Worm (Caenorhabditis elegans) whole organism, L1 larva: ENCODE data around the gene F54D12.10.
A peak's percentile ranks its signal among the peaks of the same experiment; 100 is the strongest.

Source experiments
- aha-1 ChIP-seq: fragments of 150-350 bp; optimal IDR thresholded peaks from 2 replicates; lab custom pipeline; 2014; ENCODE audit warnings: missing biosample characterization, missing genetic modification characterization
- aly-2 ChIP-seq: fragments of 150-350 bp; optimal IDR thresholded peaks from 2 replicates; lab custom pipeline; 2014; ENCODE audit warnings: missing biosample characterization, missing genetic modification characterization
- ama-1 ChIP-seq: fragments of 150-350 bp; optimal IDR thresholded peaks from 2 replicates; lab custom pipeline; 2014
- blmp-1 ChIP-seq: fragments of 150-350 bp; optimal IDR thresholded peaks from 2 replicates; lab custom pipeline; 2014; ENCODE audit warnings: missing biosample characterization, missing genetic modification characterization
- ceh-63 ChIP-seq: fragments of 200-800 bp; sonication (Bioruptor generic); optimal IDR thresholded peaks from 2 replicates; lab custom pipeline; 2018; ENCODE audit warnings: mild to moderate bottlenecking, missing genetic modification characterization, missing compliant biosample characterization
- ceh-82 ChIP-seq, 3 experiments: fragments of 150-350 bp in 1 of 3; sonication (generic microtip) in 2 of 3; optimal IDR thresholded peaks; 2 replicates each; lab custom pipeline; 2014 to 2017; ENCODE audit warnings: missing biosample characterization in 3 of 3, missing genetic modification characterization in 3 of 3
- ceh-88 ChIP-seq: fragments of 200-800 bp; sonication (Bioruptor generic); IDR thresholded peaks from 2 replicates; pipeline ENCODE4 v1.3.6; 2022; ENCODE audit warnings: missing genetic modification characterization, missing compliant biosample characterization
- ces-1 ChIP-seq: fragments of 150-350 bp; optimal IDR thresholded peaks from 2 replicates; lab custom pipeline; 2014; ENCODE audit warnings: missing biosample characterization, missing genetic modification reagents, missing genetic modification characterization
- dpl-1 ChIP-seq, 3 experiments: fragments of 150-350 bp in 2 of 3; sonication (generic microtip) in 1 of 3; optimal IDR thresholded peaks; 2 replicates each; lab custom pipeline; 2014 to 2017; ENCODE audit warnings: missing biosample characterization in 3 of 3, missing genetic modification characterization in 3 of 3, missing genetic modification reagents in 3 of 3
- efl-1 ChIP-seq, 4 experiments: fragments of 150-350 bp; optimal IDR thresholded peaks in 3 of 4; peaks in 1 of 4; 1 replicate in 1 of 4; 2 replicates in 3 of 4; lab custom pipeline; 2014; ENCODE audit warnings: missing biosample characterization in 2 of 4, missing genetic modification characterization in 2 of 4, missing genetic modification reagents in 2 of 4
- elt-2 ChIP-seq: sonication (generic microtip); optimal IDR thresholded peaks from 2 replicates; lab custom pipeline; 2016; ENCODE audit warnings: missing genetic modification characterization, mild to moderate bottlenecking, inconsistent platforms, missing compliant biosample characterization, missing genetic modification reagents
- elt-3 ChIP-seq, 6 experiments: fragments of 150-350 bp in 1 of 6; sonication (generic microtip); optimal IDR thresholded peaks; 2 replicates each; lab custom pipeline; 2017 to 2018; ENCODE audit warnings: missing biosample characterization in 6 of 6, missing genetic modification characterization in 6 of 6, inconsistent platforms in 1 of 6
- ets-5 ChIP-seq: fragments of 200-800 bp; sonication (Bioruptor generic); IDR thresholded peaks from 2 replicates; pipeline ENCODE4 v1.3.6; 2022; ENCODE audit warnings: missing genetic modification characterization, missing compliant biosample characterization
- grh-1 ChIP-seq: fragments of 200-800 bp; sonication (Bioruptor generic); IDR thresholded peaks from 2 replicates; pipeline ENCODE4 v1.3.6; 2022; ENCODE audit warnings: missing genetic modification reagents, missing genetic modification characterization, missing compliant biosample characterization
- hlh-4 ChIP-seq: sonication (generic microtip); optimal IDR thresholded peaks from 2 replicates; lab custom pipeline; 2016; ENCODE audit warnings: mild to moderate bottlenecking, missing genetic modification characterization, missing compliant biosample characterization
- hpl-2 ChIP-seq: fragments of 150-350 bp; optimal IDR thresholded peaks from 2 replicates; lab custom pipeline; 2014; ENCODE audit warnings: missing biosample characterization, missing genetic modification reagents, missing genetic modification characterization
- irx-1 ChIP-seq: sonication (generic microtip); optimal IDR thresholded peaks from 2 replicates; lab custom pipeline; 2016; ENCODE audit warnings: missing genetic modification characterization, missing compliant biosample characterization
- isw-1 ChIP-seq: fragments of 200-800 bp; sonication (Bioruptor generic); IDR thresholded peaks from 2 replicates; pipeline ENCODE4 v1.3.6; 2022; ENCODE audit warnings: missing genetic modification characterization, missing compliant biosample characterization
- lin-13 ChIP-seq: fragments of 150-350 bp; optimal IDR thresholded peaks from 2 replicates; lab custom pipeline; 2014; ENCODE audit warnings: missing biosample characterization, missing genetic modification reagents, missing genetic modification characterization
- lin-14 ChIP-seq: fragments of 200-800 bp; sonication (Bioruptor generic); optimal IDR thresholded peaks from 2 replicates; lab custom pipeline; 2018; ENCODE audit warnings: mild to moderate bottlenecking, missing genetic modification characterization, moderate library complexity, missing compliant biosample characterization
- lin-35 ChIP-seq, 2 experiments: fragments of 150-350 bp; optimal IDR thresholded peaks; 2 replicates each; lab custom pipeline; 2014; ENCODE audit warnings: missing biosample characterization in 2 of 2, missing genetic modification characterization in 2 of 2, missing genetic modification reagents in 2 of 2
- lin-39 ChIP-seq: fragments of 150-350 bp; optimal IDR thresholded peaks from 2 replicates; lab custom pipeline; 2014; ENCODE audit warnings: missing biosample characterization, missing genetic modification reagents, missing genetic modification characterization
- lir-3 ChIP-seq: sonication (generic microtip); optimal IDR thresholded peaks from 2 replicates; lab custom pipeline; 2016; ENCODE audit warnings: mild to moderate bottlenecking, missing genetic modification characterization, moderate library complexity, missing compliant biosample characterization; ENCODE audit not compliant: poor library complexity
- lsy-2 ChIP-seq, 2 experiments: fragments of 150-350 bp; optimal IDR thresholded peaks; 2 replicates each; lab custom pipeline; 2014; ENCODE audit warnings: missing biosample characterization in 2 of 2, missing genetic modification characterization in 2 of 2
- mab-9 ChIP-seq: fragments of 200-800 bp; sonication (Bioruptor generic); IDR thresholded peaks from 2 replicates; pipeline ENCODE4 v1.3.6; 2022; ENCODE audit warnings: missing genetic modification reagents, missing genetic modification characterization, missing compliant biosample characterization
- mef-2 ChIP-seq: fragments of 150-350 bp; optimal IDR thresholded peaks from 2 replicates; lab custom pipeline; 2014; ENCODE audit warnings: missing biosample characterization, missing genetic modification characterization
- mep-1 ChIP-seq: fragments of 150-350 bp; optimal IDR thresholded peaks from 2 replicates; lab custom pipeline; 2014; ENCODE audit warnings: missing biosample characterization, missing genetic modification characterization
- nhr-12 ChIP-seq: sonication (generic microtip); optimal IDR thresholded peaks from 2 replicates; lab custom pipeline; 2017; ENCODE audit warnings: missing biosample characterization, missing genetic modification characterization
- nhr-19 ChIP-seq: fragments of 200-800 bp; sonication (Bioruptor generic); conservative IDR thresholded peaks from 2 replicates; pipeline ENCODE4 v1.3.6; 2022; ENCODE audit warnings: missing genetic modification characterization, missing compliant biosample characterization
- nhr-20 ChIP-seq: sonication (generic microtip); optimal IDR thresholded peaks from 2 replicates; lab custom pipeline; 2016; ENCODE audit warnings: mild to moderate bottlenecking, missing genetic modification characterization, missing compliant biosample characterization
- nhr-28 ChIP-seq: fragments of 150-350 bp; optimal IDR thresholded peaks from 2 replicates; lab custom pipeline; 2014; ENCODE audit warnings: missing biosample characterization, missing genetic modification characterization
- nhr-47 ChIP-seq: sonication (generic microtip); optimal IDR thresholded peaks from 2 replicates; lab custom pipeline; 2016; ENCODE audit warnings: mild to moderate bottlenecking, missing genetic modification characterization, moderate library complexity, missing compliant biosample characterization
- nhr-71 ChIP-seq: sonication (generic microtip); optimal IDR thresholded peaks from 2 replicates; lab custom pipeline; 2016; ENCODE audit warnings: mild to moderate bottlenecking, missing genetic modification characterization, moderate library complexity, missing compliant biosample characterization
- nhr-76 ChIP-seq: sonication (generic microtip); optimal IDR thresholded peaks from 2 replicates; lab custom pipeline; 2017; ENCODE audit warnings: missing biosample characterization, missing genetic modification characterization
- nhr-77 ChIP-seq: fragments of 150-350 bp; optimal IDR thresholded peaks from 2 replicates; lab custom pipeline; 2014; ENCODE audit warnings: missing biosample characterization, missing genetic modification characterization
- nhr-84 ChIP-seq: sonication (generic microtip); optimal IDR thresholded peaks from 2 replicates; lab custom pipeline; 2017; ENCODE audit warnings: missing biosample characterization, missing genetic modification characterization
- nhr-90 ChIP-seq: sonication (generic microtip); optimal IDR thresholded peaks from 2 replicates; lab custom pipeline; 2016; ENCODE audit warnings: mild to moderate bottlenecking, missing genetic modification characterization, missing compliant biosample characterization; ENCODE audit not compliant: poor library complexity
- pag-3 ChIP-seq: sonication (generic microtip); optimal IDR thresholded peaks from 2 replicates; lab custom pipeline; 2017; ENCODE audit warnings: missing genetic modification characterization, mild to moderate bottlenecking, missing compliant biosample characterization, antibody characterized with exemption, borderline replicate concordance; ENCODE audit not compliant: insufficient read depth
- pax-3 ChIP-seq: fragments of 200-800 bp; sonication (Bioruptor generic); optimal IDR thresholded peaks from 2 replicates; lab custom pipeline; 2018; ENCODE audit warnings: mild to moderate bottlenecking, missing genetic modification characterization, moderate library complexity, missing compliant biosample characterization
- pqm-1 ChIP-seq: sonication (generic microtip); optimal IDR thresholded peaks from 3 replicates; lab custom pipeline; 2017; ENCODE audit warnings: missing biosample characterization, missing genetic modification characterization
- rnt-1 ChIP-seq: sonication (generic microtip); optimal IDR thresholded peaks from 2 replicates; lab custom pipeline; 2016; ENCODE audit warnings: mild to moderate bottlenecking, missing genetic modification characterization, moderate library complexity, missing compliant biosample characterization
- sptf-1 ChIP-seq: fragments of 150-350 bp; optimal IDR thresholded peaks from 2 replicates; lab custom pipeline; 2014; ENCODE audit warnings: missing biosample characterization, missing genetic modification characterization
- tlp-1 ChIP-seq: fragments of 150-350 bp; optimal IDR thresholded peaks from 2 replicates; lab custom pipeline; 2014; ENCODE audit warnings: missing biosample characterization, missing genetic modification characterization
- unc-130 ChIP-seq: fragments of 150-350 bp; optimal IDR thresholded peaks from 2 replicates; lab custom pipeline; 2017; ENCODE audit warnings: missing biosample characterization, missing genetic modification characterization, inconsistent platforms
- unc-30 ChIP-seq: sonication (generic microtip); optimal IDR thresholded peaks from 2 replicates; lab custom pipeline; 2017; ENCODE audit warnings: missing biosample characterization, missing genetic modification characterization
- unc-86 ChIP-seq: sonication (generic microtip); optimal IDR thresholded peaks from 2 replicates; lab custom pipeline; 2016; ENCODE audit warnings: missing genetic modification characterization, missing compliant biosample characterization
- zag-1 ChIP-seq: fragments of 150-350 bp; optimal IDR thresholded peaks from 2 replicates; lab custom pipeline; 2014; ENCODE audit warnings: missing biosample characterization, missing genetic modification characterization
- zip-4 ChIP-seq: fragments of 200-800 bp; sonication (Bioruptor generic); optimal IDR thresholded peaks from 2 replicates; lab custom pipeline; 2018; ENCODE audit warnings: mild to moderate bottlenecking, missing genetic modification characterization, moderate library complexity, missing compliant biosample characterization
- ztf-11 ChIP-seq, 2 experiments: sonication (generic microtip); optimal IDR thresholded peaks; 2 replicates each; lab custom pipeline; 2016 to 2017; ENCODE audit warnings: missing genetic modification characterization in 2 of 2, missing biosample characterization in 1 of 2, missing compliant biosample characterization in 1 of 2
- ztf-4 ChIP-seq: fragments of 150-350 bp; optimal IDR thresholded peaks from 2 replicates; lab custom pipeline; 2014; ENCODE audit warnings: missing biosample characterization, missing genetic modification characterization

Gene F54D12.10

ce11 chrII:1355480-1355879, 22.7 kb downstream of the F54D12.10 start, which contains the start of gene C13A10.1:
C13A10.1 (minus strand) TSS chrII:1355649.
- no peak for TF ChIP-seq aha-1 (tag; lab: Kevin White, UChicago)
- TF ChIP-seq elt-2 (tag; lab: Kevin White, UChicago), result peak; percentile 38

ce11 chrII:1344524-1345119, 33.5 kb downstream of the F54D12.10 start:
- TF ChIP-seq ztf-4 (tag; lab: Kevin White, UChicago) (no peak), ces-1 (no peak), mab-9 (no peak), rnt-1 (tag; lab: Kevin White, UChicago) (no peak), unc-130 (tag; lab: Kevin White, UChicago) (no peak), nhr-76 (tag; lab: Kevin White, UChicago) (no peak), unc-86 (tag; lab: Kevin White, UChicago) (no peak), ets-5 (GFP tag; lab: Robert Waterston, UW) (no peak), ceh-88 (no peak), efl-1 (optimal IDR thresholded peaks at IDR 0.05; lab: Kevin White, UChicago) (no peak), efl-1 (GFP tag; optimal IDR thresholded peaks at IDR 0.05 in 1 of 2; lab: Kevin White, UChicago) (peak in 1 of 2 experiments; percentile 2), mep-1 (no peak), pqm-1 (tag; lab: Kevin White, UChicago) (no peak), nhr-19 (GFP tag; lab: Robert Waterston, UW) (no peak), pax-3 (no peak), unc-30 (tag; lab: Kevin White, UChicago) (no peak), nhr-28 (no peak), aly-2 (tag; lab: Kevin White, UChicago) (no peak), ztf-11 (tag; optimal IDR thresholded peaks at IDR 0.05; lab: Kevin White, UChicago) (no peak), mef-2 (tag; lab: Kevin White, UChicago) (no peak), lir-3 (tag; lab: Kevin White, UChicago) (no peak), lin-35 (GFP tag; optimal IDR thresholded peaks at IDR 0.05; lab: Kevin White, UChicago) (no peak), ceh-63 (no peak), nhr-84 (tag; lab: Kevin White, UChicago) (no peak), elt-3 (tag; optimal IDR thresholded peaks at IDR 0.05; lab: Kevin White, UChicago) (no peak), zip-4 (GFP tag; lab: Kevin White, UChicago) (peak; percentile 67), elt-2 (tag; lab: Kevin White, UChicago) (no peak), isw-1 (no peak), irx-1 (tag; lab: Kevin White, UChicago) (no peak), nhr-20 (tag; lab: Kevin White, UChicago) (no peak), nhr-77 (tag; lab: Kevin White, UChicago) (no peak), ceh-82 (tag; optimal IDR thresholded peaks at IDR 0.05; lab: Kevin White, UChicago) (no peak), lin-14 (GFP tag; lab: Kevin White, UChicago) (peak; percentile 49), ama-1 (lab: Kevin White, UChicago) (no peak), nhr-12 (tag; lab: Kevin White, UChicago) (no peak), sptf-1 (no peak), blmp-1 (tag; lab: Kevin White, UChicago) (no peak), nhr-47 (tag; lab: Kevin White, UChicago) (no peak), aha-1 (tag; lab: Kevin White, UChicago) (no peak), hlh-4 (tag; lab: Kevin White, UChicago) (no peak), tlp-1 (tag; lab: Kevin White, UChicago) (no peak), lin-13 (GFP tag; lab: Kevin White, UChicago) (no peak), lin-39 (no peak), dpl-1 (GFP tag; optimal IDR thresholded peaks at IDR 0.05; lab: Kevin White, UChicago) (peak in 1 of 3 experiments; percentile 11), nhr-90 (tag; lab: Kevin White, UChicago) (no peak), hpl-2 (no peak), lsy-2 (tag; optimal IDR thresholded peaks at IDR 0.05; lab: Kevin White, UChicago) (peak in 1 of 2 experiments; percentile 6), pag-3 (no peak), nhr-71 (tag; lab: Kevin White, UChicago) (no peak), grh-1 (no peak), zag-1 (tag; lab: Kevin White, UChicago) (peak; percentile 20)
